Worm (Caenorhabditis elegans) whole organism, midembryonic: Measurements from ENCODE around the gene str-220.

Source experiments
- T22C8.4 ChIP-seq: fragments of 200-800 bp; sonication (Bioruptor generic); IDR thresholded peaks from 2 replicates; pipeline ENCODE4 v1.3.6; 2022; ENCODE audit warnings: missing genetic modification characterization, missing compliant biosample characterization
- cog-1 ChIP-seq: sonication (generic microtip); optimal IDR thresholded peaks from 2 replicates; lab custom pipeline; 2016; ENCODE audit warnings: missing genetic modification characterization, missing compliant biosample characterization
- flt-1 ChIP-seq: fragments of 200-800 bp; sonication (Bioruptor generic); IDR thresholded peaks from 2 replicates; pipeline ENCODE4 v1.3.6; 2022; ENCODE audit warnings: missing genetic modification characterization, missing compliant biosample characterization
- klf-2 ChIP-seq: fragments of 200-800 bp; sonication (Bioruptor generic); conservative IDR thresholded peaks from 2 replicates; pipeline ENCODE4 v1.3.6; 2022; ENCODE audit warnings: missing genetic modification reagents, missing genetic modification characterization, missing compliant biosample characterization
- med-1 ChIP-seq: sonication (generic microtip); optimal IDR thresholded peaks from 2 replicates; lab custom pipeline; 2017; ENCODE audit warnings: missing genetic modification characterization, mild to moderate bottlenecking, missing compliant biosample characterization, antibody characterized with exemption, missing genetic modification reagents; ENCODE audit not compliant: insufficient read depth
- ref-1 ChIP-seq: fragments of 200-800 bp; sonication (Bioruptor generic); conservative IDR thresholded peaks from 2 replicates; pipeline ENCODE4 v1.3.6; 2022; ENCODE audit warnings: missing genetic modification reagents, missing genetic modification characterization, missing compliant biosample characterization
- tab-1 ChIP-seq: fragments of 200-800 bp; sonication (Bioruptor generic); IDR thresholded peaks from 2 replicates; pipeline ENCODE4 v1.3.6; 2022; ENCODE audit warnings: missing genetic modification characterization, missing compliant biosample characterization
- ztf-23 ChIP-seq: fragments of 200-800 bp; sonication (Bioruptor generic); IDR thresholded peaks from 2 replicates; pipeline ENCODE4 v1.3.6; 2022; ENCODE audit warnings: missing genetic modification reagents, missing genetic modification characterization, missing compliant biosample characterization
- ztf-29 ChIP-seq: fragments of 200-800 bp; sonication (Bioruptor generic); IDR thresholded peaks from 2 replicates; pipeline ENCODE4 v1.3.6; 2022; ENCODE audit warnings: missing genetic modification reagents, missing genetic modification characterization, missing compliant biosample characterization

str-220 gene

ce11 chrIV:7176887-7177286 lies 5.8 kb upstream of the str-220 start, which contains the start of gene str-44:
TSS of gene str-44 (plus strand) at chrIV:7177187.
- TF ChIP-seq tab-1 (GFP tag; lab: Robert Waterston, UW): no peak
- no peak for TF ChIP-seq ztf-29
- no peak for TF ChIP-seq T22C8.4
- TF ChIP-seq klf-2 (GFP tag; lab: Robert Waterston, UW): no peak
- TF ChIP-seq ztf-23: no peak
- no peak for TF ChIP-seq flt-1 (GFP tag; lab: Robert Waterston, UW)
- no peak for TF ChIP-seq med-1 (GFP tag; lab: Kevin White, UChicago)
- no peak for TF ChIP-seq ref-1
- TF ChIP-seq cog-1 (tag; lab: Kevin White, UChicago): no peak

ce11 chrIV:7175346-7175745 lies 4.2 kb upstream of the str-220 start, which contains the start of gene C42D4.19:
TSS of gene C42D4.19 (plus strand) at chrIV:7175646.
- TF ChIP-seq ztf-23: no peak
- TF ChIP-seq med-1 (GFP tag; lab: Kevin White, UChicago): no peak
- no peak for TF ChIP-seq ref-1
- no peak for TF ChIP-seq T22C8.4
- TF ChIP-seq tab-1 (GFP tag; lab: Robert Waterston, UW): no peak
- no peak for TF ChIP-seq klf-2 (GFP tag; lab: Robert Waterston, UW)
- TF ChIP-seq flt-1 (GFP tag; lab: Robert Waterston, UW): no peak
- TF ChIP-seq ztf-29: no peak
- no peak for TF ChIP-seq cog-1 (tag; lab: Kevin White, UChicago)

ce11 chrIV:7173489-7173888 lies 2.4 kb upstream of the str-220 start, which contains the start of gene str-1:
TSS of gene str-1 (plus strand) at chrIV:7173789.
- no peak for TF ChIP-seq ztf-29
- TF ChIP-seq tab-1 (GFP tag; lab: Robert Waterston, UW): no peak
- no peak for TF ChIP-seq cog-1 (tag; lab: Kevin White, UChicago)
- no peak for TF ChIP-seq med-1 (GFP tag; lab: Kevin White, UChicago)
- no peak for TF ChIP-seq ref-1

- TF ChIP-seq ztf-29 (no peak), tab-1 (GFP tag; lab: Robert Waterston, UW) (no peak), klf-2 (GFP tag; lab: Robert Waterston, UW) (no peak), cog-1 (tag; lab: Kevin White, UChicago) (no peak), med-1 (GFP tag; lab: Kevin White, UChicago) (no peak), T22C8.4 (no peak), flt-1 (GFP tag; lab: Robert Waterston, UW) (no peak), ref-1 (no peak), ztf-23 (no peak)
Observed at ce11 chrIV:7167983-7168760, 3.0 kb downstream of the str-220 start, which contains the start of gene skr-16. TSS of gene skr-16 (plus strand) at chrIV:7168710.

ce11 chrIV:7166553-7166952 lies 4.6 kb downstream of the str-220 start, which contains the start of gene C42D4.18:
TSS of gene C42D4.18 (plus strand) at chrIV:7166783.
- no peak for TF ChIP-seq klf-2 (GFP tag; lab: Robert Waterston, UW)
- TF ChIP-seq flt-1 (GFP tag; lab: Robert Waterston, UW): no peak
- no peak for TF ChIP-seq T22C8.4
- TF ChIP-seq cog-1 (tag; lab: Kevin White, UChicago): no peak
- no peak for TF ChIP-seq ztf-29
- TF ChIP-seq tab-1 (GFP tag; lab: Robert Waterston, UW): no peak
- no peak for TF ChIP-seq ref-1
- TF ChIP-seq ztf-23: no peak
- no peak for TF ChIP-seq med-1 (GFP tag; lab: Kevin White, UChicago)

- no peak for TF ChIP-seq ztf-29
- no peak for TF ChIP-seq ref-1
- no peak for TF ChIP-seq med-1 (GFP tag; lab: Kevin White, UChicago)
Observed at ce11 chrIV:7165723-7166122, 5.4 kb downstream of the str-220 start, which contains the start of gene rpc-1. TSS of gene rpc-1 (minus strand) at chrIV:7165748.

- TF ChIP-seq T22C8.4 (no peak), ref-1 (no peak), ztf-23 (no peak), klf-2 (GFP tag; lab: Robert Waterston, UW) (no peak), med-1 (GFP tag; lab: Kevin White, UChicago) (no peak), cog-1 (tag; lab: Kevin White, UChicago) (no peak), tab-1 (GFP tag; lab: Robert Waterston, UW) (no peak), ztf-29 (no peak), flt-1 (GFP tag; lab: Robert Waterston, UW) (no peak)
Observed at ce11 chrIV:7159586-7159985, 11.5 kb downstream of the str-220 start.

ce11 chrIV:7158161-7158560 lies 13.0 kb downstream of the str-220 start:
- no peak for TF ChIP-seq flt-1 (GFP tag; lab: Robert Waterston, UW)
- TF ChIP-seq cog-1 (tag; lab: Kevin White, UChicago): no peak
- TF ChIP-seq ztf-29: no peak
- no peak for TF ChIP-seq tab-1 (GFP tag; lab: Robert Waterston, UW)
- no peak for TF ChIP-seq med-1 (GFP tag; lab: Kevin White, UChicago)
- TF ChIP-seq klf-2 (GFP tag; lab: Robert Waterston, UW): no peak
- no peak for TF ChIP-seq T22C8.4
- no peak for TF ChIP-seq ref-1
- TF ChIP-seq ztf-23: no peak

ce11 chrIV:7156356-7156755 lies 14.8 kb downstream of the str-220 start, which contains the start of gene maph-9:
TSS of gene maph-9 (plus strand) at chrIV:7156628.
- TF ChIP-seq cog-1 (tag; lab: Kevin White, UChicago): no peak
- TF ChIP-seq T22C8.4: no peak
- no peak for TF ChIP-seq med-1 (GFP tag; lab: Kevin White, UChicago)
- TF ChIP-seq klf-2 (GFP tag; lab: Robert Waterston, UW): no peak
- no peak for TF ChIP-seq flt-1 (GFP tag; lab: Robert Waterston, UW)
- TF ChIP-seq ref-1: no peak
- no peak for TF ChIP-seq ztf-23
- no peak for TF ChIP-seq ztf-29
- TF ChIP-seq tab-1 (GFP tag; lab: Robert Waterston, UW): no peak
